Worm (Caenorhabditis elegans) whole organism, midembryonic: ENCODE data around the gene ZK228.4.

ENCODE experiments used
- cog-1 ChIP-seq: sonication (generic microtip); optimal IDR thresholded peaks from 2 replicates; lab custom pipeline; 2016; ENCODE audit warnings: missing genetic modification characterization, missing compliant biosample characterization
- klf-2 ChIP-seq: fragments of 200-800 bp; sonication (Bioruptor generic); conservative IDR thresholded peaks from 2 replicates; pipeline ENCODE4 v1.3.6; 2022; ENCODE audit warnings: missing genetic modification reagents, missing genetic modification characterization, missing compliant biosample characterization
- med-1 ChIP-seq: sonication (generic microtip); optimal IDR thresholded peaks from 2 replicates; lab custom pipeline; 2017; ENCODE audit warnings: missing genetic modification characterization, mild to moderate bottlenecking, missing compliant biosample characterization, antibody characterized with exemption, missing genetic modification reagents; ENCODE audit not compliant: insufficient read depth
- ref-1 ChIP-seq: fragments of 200-800 bp; sonication (Bioruptor generic); conservative IDR thresholded peaks from 2 replicates; pipeline ENCODE4 v1.3.6; 2022; ENCODE audit warnings: missing genetic modification reagents, missing genetic modification characterization, missing compliant biosample characterization

ce11 chrV:18473415-18473814, 10.8 kb downstream of the ZK228.4 start, which contains the start of gene srh-182:
- TF ChIP-seq med-1 (GFP tag; lab: Kevin White, UChicago) (no peak), ref-1 (GFP tag; lab: Robert Waterston, UW) (no peak), klf-2 (GFP tag; lab: Robert Waterston, UW) (no peak), cog-1 (tag; lab: Kevin White, UChicago) (no peak)
